ENCODE assay signal across 6 worm cellular contexts in genomic region chrV:7728003-7728678, ce11.
TF ChIP-seq lines count a peak whose summit lies in the region.

No protein-coding gene starts in this region.

TF ChIP-seq in whole organism, L1 larva, 84 proteins besides CTCF, POLR2A, EP300 and RAD21 (continued from another document and continues in another):
- peak; percentile 40 for TF ChIP-seq skn-1 (tag; optimal IDR thresholded peaks at IDR 0.05; lab: Kevin White, UChicago)
- TF ChIP-seq ceh-63 (GFP tag; optimal IDR thresholded peaks at IDR 0.05; lab: Kevin White, UChicago) = no peak
- TF ChIP-seq blmp-1 (tag; optimal IDR thresholded peaks at IDR 0.05; lab: Kevin White, UChicago) = peak; percentile 98
- no peak for TF ChIP-seq efl-3 (GFP tag; optimal IDR thresholded peaks at IDR 0.05; lab: Kevin White, UChicago)
- TF ChIP-seq sptf-1 (tag; optimal IDR thresholded peaks at IDR 0.05; lab: Kevin White, UChicago) = no peak
- peak; percentile 72 to 75 for TF ChIP-seq efl-1 (optimal IDR thresholded peaks at IDR 0.05; lab: Kevin White, UChicago)
- TF ChIP-seq efl-1 (GFP tag; optimal IDR thresholded peaks at IDR 0.05 in 1 of 2; lab: Kevin White, UChicago) = peak; percentile 32 to 95
- peak; percentile 90 for TF ChIP-seq unc-86 (tag; optimal IDR thresholded peaks at IDR 0.05; lab: Kevin White, UChicago)
- no peak for TF ChIP-seq aha-1 (tag; optimal IDR thresholded peaks at IDR 0.05; lab: Kevin White, UChicago)
- no peak for TF ChIP-seq tlp-1 (tag; optimal IDR thresholded peaks at IDR 0.05; lab: Kevin White, UChicago)
- peak; percentile 82 for TF ChIP-seq jun-1 (tag; optimal IDR thresholded peaks at IDR 0.05; lab: Kevin White, UChicago)
- no peak for TF ChIP-seq nhr-76 (tag; optimal IDR thresholded peaks at IDR 0.05; lab: Kevin White, UChicago)
- TF ChIP-seq nhr-11 (tag; optimal IDR thresholded peaks at IDR 0.05; lab: Kevin White, UChicago) = peak; percentile 71
- peak in 1 of 2 experiments; percentile 67 for TF ChIP-seq lin-35 (GFP tag; optimal IDR thresholded peaks at IDR 0.05; lab: Kevin White, UChicago)
- TF ChIP-seq ces-1 (GFP tag; optimal IDR thresholded peaks at IDR 0.05; lab: Kevin White, UChicago) = no peak
- no peak for TF ChIP-seq pqm-1 (tag; optimal IDR thresholded peaks at IDR 0.05; lab: Kevin White, UChicago)
- no peak for TF ChIP-seq nhr-237 (tag; optimal IDR thresholded peaks at IDR 0.05; lab: Kevin White, UChicago)
- peak; percentile 56 for TF ChIP-seq zag-1 (tag; optimal IDR thresholded peaks at IDR 0.05; lab: Kevin White, UChicago)
- peak; percentile 3 for TF ChIP-seq fkh-4 (tag; optimal IDR thresholded peaks at IDR 0.05; lab: Kevin White, UChicago; ENCODE audit: borderline replicate concordance)
- TF ChIP-seq ets-5 (GFP tag; IDR thresholded peaks at IDR 0.05; lab: Robert Waterston, UW) = no peak
- peak; percentile 88 for TF ChIP-seq fkh-10 (GFP tag; optimal IDR thresholded peaks at IDR 0.05; lab: Kevin White, UChicago)
- no peak for TF ChIP-seq lin-15B (tag; optimal IDR thresholded peaks at IDR 0.05; lab: Kevin White, UChicago)

TF ChIP-seq in whole organism, L2 larva, 48 proteins besides CTCF, POLR2A, EP300 and RAD21 (continued from another document and continues in another):
- TF ChIP-seq nhr-12 (tag; optimal IDR thresholded peaks at IDR 0.05; lab: Kevin White, UChicago) = no peak
- TF ChIP-seq nhr-11 (tag; optimal IDR thresholded peaks at IDR 0.05; lab: Kevin White, UChicago) = no peak
- no peak for TF ChIP-seq nhr-6 (tag; optimal IDR thresholded peaks at IDR 0.05; lab: Kevin White, UChicago)
- peak; percentile 67 for TF ChIP-seq ztf-4 (tag; optimal IDR thresholded peaks at IDR 0.05; lab: Kevin White, UChicago)
- TF ChIP-seq Y55F3AM.14 (GFP tag; optimal IDR thresholded peaks at IDR 0.05; lab: Kevin White, UChicago) = peak; percentile 88
- peak; percentile 94 for TF ChIP-seq F13H6.1 (tag; optimal IDR thresholded peaks at IDR 0.05; lab: Kevin White, UChicago)
- peak; percentile 51 to 75 for TF ChIP-seq lsy-2 (tag; optimal IDR thresholded peaks at IDR 0.05; lab: Kevin White, UChicago)
- peak; percentile 91 for TF ChIP-seq nhr-129 (tag; optimal IDR thresholded peaks at IDR 0.05; lab: Kevin White, UChicago)
- TF ChIP-seq sma-9 (GFP tag; optimal IDR thresholded peaks at IDR 0.05; lab: Kevin White, UChicago) = peak; percentile 89
- no peak for TF ChIP-seq sma-9 (tag; optimal IDR thresholded peaks at IDR 0.05; lab: Kevin White, UChicago)
- TF ChIP-seq ceh-16 (tag; optimal IDR thresholded peaks at IDR 0.05; lab: Kevin White, UChicago) = no peak
- TF ChIP-seq fos-1 (tag; optimal IDR thresholded peaks at IDR 0.05; lab: Kevin White, UChicago) = no peak
- peak; percentile 41 for TF ChIP-seq lin-11 (tag; optimal IDR thresholded peaks at IDR 0.05; lab: Kevin White, UChicago)
- TF ChIP-seq peb-1 (tag; optimal IDR thresholded peaks at IDR 0.05; lab: Kevin White, UChicago) = no peak
- no peak for TF ChIP-seq ama-1 (optimal IDR thresholded peaks at IDR 0.05; lab: Kevin White, UChicago)
- TF ChIP-seq nhr-10 (tag; optimal IDR thresholded peaks at IDR 0.05; lab: Kevin White, UChicago) = no peak
- TF ChIP-seq blmp-1 (tag; optimal IDR thresholded peaks at IDR 0.05; lab: Kevin White, UChicago; ENCODE audit: insufficient read depth) = peak; percentile 85
- peak; percentile 8 for TF ChIP-seq ZK546.5 (tag; optimal IDR thresholded peaks at IDR 0.05; lab: Kevin White, UChicago)
- peak; percentile 77 for TF ChIP-seq mab-5 (tag; optimal IDR thresholded peaks at IDR 0.05; lab: Kevin White, UChicago)
- TF ChIP-seq mbf-1 (tag; optimal IDR thresholded peaks at IDR 0.05; lab: Kevin White, UChicago) = no peak
- no peak for TF ChIP-seq dmd-4 (tag; optimal IDR thresholded peaks at IDR 0.05; lab: Kevin White, UChicago)
- TF ChIP-seq nhr-23 (tag; optimal IDR thresholded peaks at IDR 0.05; lab: Kevin White, UChicago) = no peak
- TF ChIP-seq elt-3 (tag; optimal IDR thresholded peaks at IDR 0.05; lab: Kevin White, UChicago) = no peak

TF ChIP-seq in whole organism, L3 larva, 47 proteins besides CTCF, POLR2A, EP300 and RAD21 (continued from another document):
- TF ChIP-seq mdl-1 (tag; optimal IDR thresholded peaks at IDR 0.05; lab: Kevin White, UChicago) (peak; percentile 38), nhr-28 (tag; optimal IDR thresholded peaks at IDR 0.05; lab: Kevin White, UChicago) (no peak), egl-27 (tag; optimal IDR thresholded peaks at IDR 0.05; lab: Kevin White, UChicago) (no peak), sea-2 (GFP tag; optimal IDR thresholded peaks at IDR 0.05; lab: Kevin White, UChicago) (peak; percentile 16), zag-1 (tag; optimal IDR thresholded peaks at IDR 0.05; lab: Kevin White, UChicago) (peak; percentile 39), lsy-12 (tag; optimal IDR thresholded peaks at IDR 0.05; lab: Kevin White, UChicago) (peak; percentile 50), elt-1 (tag; optimal IDR thresholded peaks at IDR 0.05; lab: Kevin White, UChicago) (no peak), nhr-25 (tag; optimal IDR thresholded peaks at IDR 0.05; lab: Kevin White, UChicago) (peak; percentile 69), nfya-1 (tag; optimal IDR thresholded peaks at IDR 0.05; lab: Kevin White, UChicago; ENCODE audit: insufficient read depth) (peak; percentile 89), hmg-11 (tag; optimal IDR thresholded peaks at IDR 0.05; lab: Kevin White, UChicago) (peak; percentile 80), fkh-10 (GFP tag; optimal IDR thresholded peaks at IDR 0.05; lab: Kevin White, UChicago) (peak; percentile 72), snpc-4 (tag; optimal IDR thresholded peaks at IDR 0.05; lab: Kevin White, UChicago) (no peak), elt-2 (tag; optimal IDR thresholded peaks at IDR 0.05; lab: Kevin White, UChicago) (peak; percentile 57), nhr-43 (tag; optimal IDR thresholded peaks at IDR 0.05; lab: Kevin White, UChicago; ENCODE audit: poor library complexity, severe bottlenecking) (no peak), unc-39 (tag; optimal IDR thresholded peaks at IDR 0.05; lab: Kevin White, UChicago) (no peak), nhr-23 (tag; optimal IDR thresholded peaks at IDR 0.05; lab: Kevin White, UChicago) (peak; percentile 53), ama-1 (optimal IDR thresholded peaks at IDR 0.05; lab: Kevin White, UChicago) (no peak), fos-1 (tag; optimal IDR thresholded peaks at IDR 0.05; lab: Kevin White, UChicago) (no peak), pqm-1 (tag; optimal IDR thresholded peaks at IDR 0.05; lab: Kevin White, UChicago) (peak; percentile 18), ceh-28 (tag; optimal IDR thresholded peaks at IDR 0.05; lab: Kevin White, UChicago) (peak; percentile 76), nhr-12 (tag; optimal IDR thresholded peaks at IDR 0.05; lab: Kevin White, UChicago) (no peak), ceh-16 (tag; optimal IDR thresholded peaks at IDR 0.05; lab: Kevin White, UChicago) (no peak), R02D3.7 (tag; optimal IDR thresholded peaks at IDR 0.05; lab: Kevin White, UChicago) (peak; percentile 5), unc-62 (GFP tag; optimal IDR thresholded peaks at IDR 0.05; lab: Kevin White, UChicago) (no peak)

TF ChIP-seq in whole organism, L4 larva, 104 proteins besides CTCF, POLR2A, EP300 and RAD21 (continued from another document and continues in another):
- TF ChIP-seq zfp-2 (tag; optimal IDR thresholded peaks at IDR 0.05; lab: Kevin White, UChicago) = peak; percentile 26
- TF ChIP-seq dmd-9 (GFP tag; IDR thresholded peaks at IDR 0.05; lab: Robert Waterston, UW) = 0 out of 2 replicates have a peak, but pooled peaks have one; percentile 6
- no peak for TF ChIP-seq lin-1 (GFP tag; IDR thresholded peaks at IDR 0.05; lab: Robert Waterston, UW)
- peak; percentile 57; the same call in 1 of the 2 replicates for TF ChIP-seq pha-4 (GFP tag; IDR thresholded peaks at IDR 0.05; lab: Robert Waterston, UW)
- no peak for TF ChIP-seq pha-4 (tag; optimal IDR thresholded peaks at IDR 0.05; lab: Kevin White, UChicago)
- no peak for TF ChIP-seq egl-27 (tag; optimal IDR thresholded peaks at IDR 0.05; lab: Kevin White, UChicago)
- peak; percentile 58; the same call in 1 of the 2 replicates for TF ChIP-seq madf-9 (GFP tag; conservative IDR thresholded peaks at IDR 0.05; lab: Robert Waterston, UW)
- TF ChIP-seq T20F7.1 (GFP tag; optimal IDR thresholded peaks at IDR 0.05; lab: Kevin White, UChicago) = no peak
- TF ChIP-seq daf-8 (GFP tag; IDR thresholded peaks at IDR 0.05; lab: Robert Waterston, UW) = no peak
- TF ChIP-seq nhr-77 (tag; optimal IDR thresholded peaks at IDR 0.05; lab: Kevin White, UChicago) = peak; percentile 36
- no peak for TF ChIP-seq Y5F2A.4 (GFP tag; optimal IDR thresholded peaks at IDR 0.05; lab: Kevin White, UChicago)
- TF ChIP-seq fkh-10 (GFP tag; optimal IDR thresholded peaks at IDR 0.05; lab: Kevin White, UChicago) = peak; percentile 73
- TF ChIP-seq ceh-82 (tag; optimal IDR thresholded peaks at IDR 0.05; lab: Kevin White, UChicago) = no peak
- no peak for TF ChIP-seq snpc-1.2 (GFP tag; IDR thresholded peaks at IDR 0.05; lab: Robert Waterston, UW)
- peak; percentile 92 for TF ChIP-seq ceh-20 (GFP tag; IDR thresholded peaks at IDR 0.05; lab: Robert Waterston, UW)
- TF ChIP-seq nhr-102 (tag; optimal IDR thresholded peaks at IDR 0.05; lab: Kevin White, UChicago) = peak; percentile 23
- TF ChIP-seq tag-97 (GFP tag; IDR thresholded peaks at IDR 0.05; lab: Robert Waterston, UW) = no peak
- TF ChIP-seq vab-7 (GFP tag; IDR thresholded peaks at IDR 0.05; lab: Robert Waterston, UW) = no peak
- TF ChIP-seq lin-38 (GFP tag; IDR thresholded peaks at IDR 0.05; lab: Robert Waterston, UW) = peak; percentile 54
- TF ChIP-seq nhr-111 (GFP tag; optimal IDR thresholded peaks at IDR 0.05; lab: Kevin White, UChicago) = no peak
- TF ChIP-seq rbr-2 (tag; optimal IDR thresholded peaks at IDR 0.05; lab: Kevin White, UChicago) = peak; percentile 93
- TF ChIP-seq lir-3 (tag; optimal IDR thresholded peaks at IDR 0.05; lab: Kevin White, UChicago) = no peak
- no peak for TF ChIP-seq duxl-1 (tag; optimal IDR thresholded peaks at IDR 0.05; lab: Kevin White, UChicago; ENCODE audit: poor library complexity)
- no peak for TF ChIP-seq attf-4 (tag; optimal IDR thresholded peaks at IDR 0.05; lab: Kevin White, UChicago)

TF ChIP-seq in whole organism, late embryonic, 69 proteins besides CTCF, POLR2A, EP300 and RAD21 (continued from another document and continues in another):
- TF ChIP-seq hlh-15 (tag; optimal IDR thresholded peaks at IDR 0.05; lab: Kevin White, UChicago) (no peak), elt-4 (tag; optimal IDR thresholded peaks at IDR 0.05; lab: Kevin White, UChicago) (no peak), hlh-13 (GFP tag; optimal IDR thresholded peaks at IDR 0.05; lab: Kevin White, UChicago) (peak; percentile 29), ama-1 (optimal IDR thresholded peaks at IDR 0.05; lab: Kevin White, UChicago) (no peak), ceh-31 (tag; optimal IDR thresholded peaks at IDR 0.05; lab: Kevin White, UChicago) (peak; percentile 77), ets-4 (tag; optimal IDR thresholded peaks at IDR 0.05; lab: Kevin White, UChicago) (no peak), nhr-232 (tag; optimal IDR thresholded peaks at IDR 0.05; lab: Kevin White, UChicago) (no peak), ceh-9 (tag; optimal IDR thresholded peaks at IDR 0.05; lab: Kevin White, UChicago) (no peak), lin-11 (tag; optimal IDR thresholded peaks at IDR 0.05; lab: Kevin White, UChicago) (no peak), ceh-22 (tag; optimal IDR thresholded peaks at IDR 0.05; lab: Kevin White, UChicago) (no peak), Y22D7AL.16 (tag; optimal IDR thresholded peaks at IDR 0.05; lab: Kevin White, UChicago) (no peak), dmd-4 (tag; optimal IDR thresholded peaks at IDR 0.05; lab: Kevin White, UChicago; ENCODE audit: borderline replicate concordance) (peak; percentile 17), odd-2 (tag; optimal IDR thresholded peaks at IDR 0.05; lab: Kevin White, UChicago) (no peak), mec-3 (tag; optimal IDR thresholded peaks at IDR 0.05; lab: Kevin White, UChicago; ENCODE audit: borderline replicate concordance) (no peak), nfya-1 (tag; optimal IDR thresholded peaks at IDR 0.05; lab: Kevin White, UChicago) (peak; percentile 82), pha-4 (tag; optimal IDR thresholded peaks at IDR 0.05; lab: Kevin White, UChicago) (no peak), unc-55 (GFP tag; optimal IDR thresholded peaks at IDR 0.05; lab: Kevin White, UChicago) (peak; percentile 20), T23F11.4 (GFP tag; optimal IDR thresholded peaks at IDR 0.05; lab: Kevin White, UChicago) (peak; percentile 19), syd-9 (tag; optimal IDR thresholded peaks at IDR 0.05; lab: Kevin White, UChicago) (peak; percentile 58), gmeb-2 (tag; optimal IDR thresholded peaks at IDR 0.05; lab: Kevin White, UChicago) (no peak), sox-2 (GFP tag; IDR thresholded peaks at IDR 0.05; lab: Robert Waterston, UW) (no peak), pha-2 (tag; optimal IDR thresholded peaks at IDR 0.05; lab: Kevin White, UChicago) (no peak), F13H6.1 (tag; optimal IDR thresholded peaks at IDR 0.05; lab: Kevin White, UChicago) (no peak), eyg-1 (tag; optimal IDR thresholded peaks at IDR 0.05; lab: Kevin White, UChicago) (no peak), ceh-34 (tag; optimal IDR thresholded peaks at IDR 0.05; lab: Kevin White, UChicago) (peak; percentile 84), ceh-24 (tag; optimal IDR thresholded peaks at IDR 0.05; lab: Kevin White, UChicago) (no peak), fax-1 (tag; optimal IDR thresholded peaks at IDR 0.05; lab: Kevin White, UChicago) (no peak)

TF ChIP-seq in whole organism, young adult, 124 proteins besides CTCF, POLR2A, EP300 and RAD21 (continued from another document):
- TF ChIP-seq lin-40 (tag; optimal IDR thresholded peaks at IDR 0.05; lab: Kevin White, UChicago) (peak; percentile 83), chd-7 (tag; optimal IDR thresholded peaks at IDR 0.05; lab: Kevin White, UChicago) (peak; percentile 39), him-1 (tag; optimal IDR thresholded peaks at IDR 0.05; lab: Kevin White, UChicago) (no peak), ztf-3 (GFP tag; optimal IDR thresholded peaks at IDR 0.05; lab: Kevin White, UChicago) (peak; percentile 24), lsy-27 (tag; optimal IDR thresholded peaks at IDR 0.05; lab: Kevin White, UChicago; ENCODE audit: borderline replicate concordance, insufficient read depth) (no peak), ceh-27 (GFP tag; optimal IDR thresholded peaks at IDR 0.05; lab: Kevin White, UChicago) (peak; percentile 48), cebp-1 (GFP tag; IDR thresholded peaks at IDR 0.05; lab: Robert Waterston, UW) (no peak), cebp-1 (tag; optimal IDR thresholded peaks at IDR 0.05; lab: Kevin White, UChicago) (peak; percentile 80), madf-10 (tag; optimal IDR thresholded peaks at IDR 0.05; lab: Kevin White, UChicago) (peak; percentile 34), nhr-80 (tag; optimal IDR thresholded peaks at IDR 0.05; lab: Kevin White, UChicago) (peak; percentile 63), atf-7 (tag; optimal IDR thresholded peaks at IDR 0.05; lab: Kevin White, UChicago) (peak; percentile 81), unc-130 (GFP tag; optimal IDR thresholded peaks at IDR 0.05; lab: Kevin White, UChicago) (no peak), ztf-6 (GFP tag; IDR thresholded peaks at IDR 0.05; lab: Robert Waterston, UW) (no peak), pbrm-1 (GFP tag; IDR thresholded peaks at IDR 0.05; lab: Robert Waterston, UW) (0 out of 2 replicates have a peak, but pooled peaks have one; percentile 25), nfyb-1 (GFP tag; IDR thresholded peaks at IDR 0.05; lab: Robert Waterston, UW) (peak; percentile 74; the same call in 1 of the 2 replicates), hmg-1.2 (GFP tag; IDR thresholded peaks at IDR 0.05; lab: Robert Waterston, UW) (peak; percentile 84), dox-1 (GFP tag; IDR thresholded peaks at IDR 0.05; lab: Robert Waterston, UW) (peak; percentile 43; the same call in 1 of the 2 replicates)
